Fruit fly (Drosophila melanogaster) whole organism, wandering third instar larva: Measurements from ENCODE around the gene RhoGEF3.

Source experiments
- Abd-B ChIP-seq: fragments of >200 bp; optimal IDR thresholded peaks from 2 replicates; lab custom pipeline; 2017; ENCODE audit warnings: missing biosample characterization, missing genetic modification characterization
- CG32264 ChIP-seq: fragments of 200-800 bp; sonication (Bioruptor generic); optimal IDR thresholded peaks from 2 replicates; lab custom pipeline; 2016; ENCODE audit warnings: missing biosample characterization, missing genetic modification characterization
- CG9705 ChIP-seq: fragments of 200-800 bp; sonication (Bioruptor generic); optimal IDR thresholded peaks from 2 replicates; lab custom pipeline; 2018; ENCODE audit warnings: missing biosample characterization, mild to moderate bottlenecking, missing genetic modification characterization
- CrebA ChIP-seq: fragments of 200-800 bp; sonication (Bioruptor generic); optimal IDR thresholded peaks from 2 replicates; lab custom pipeline; 2016; ENCODE audit warnings: missing biosample characterization, mild to moderate bottlenecking, missing genetic modification characterization, borderline replicate concordance
- Dfd ChIP-seq: fragments of >200 bp; optimal IDR thresholded peaks from 2 replicates; lab custom pipeline; 2017; ENCODE audit warnings: missing biosample characterization, missing genetic modification characterization
- Dif ChIP-seq: fragments of 200-275, 200-300 bp; sonication (Bioruptor generic); optimal IDR thresholded peaks from 2 replicates; lab custom pipeline; 2018; ENCODE audit warnings: missing biosample characterization, missing genetic modification characterization; ENCODE audit not compliant: partially characterized antibody
- GATAd ChIP-seq: sonication (Bioruptor generic); optimal IDR thresholded peaks from 2 replicates; lab custom pipeline; 2016; ENCODE audit warnings: missing biosample characterization, missing genetic modification characterization
- Hnf4 ChIP-seq: fragments of 200-800 bp; sonication (Bioruptor generic); optimal IDR thresholded peaks from 2 replicates; lab custom pipeline; 2016; ENCODE audit warnings: missing biosample characterization, mild to moderate bottlenecking, missing genetic modification characterization
- Hr78 ChIP-seq: fragments of >200 bp; optimal IDR thresholded peaks from 2 replicates; lab custom pipeline; 2017; ENCODE audit warnings: missing biosample characterization, missing genetic modification characterization
- Hr83 ChIP-seq: fragments of 200-300 bp; sonication (Bioruptor generic); optimal IDR thresholded peaks from 2 replicates; lab custom pipeline; 2016; ENCODE audit warnings: missing biosample characterization, mild to moderate bottlenecking, missing genetic modification characterization, moderate library complexity; ENCODE audit not compliant: poor library complexity, severe bottlenecking
- Jra ChIP-seq: sonication (Bioruptor generic); optimal IDR thresholded peaks from 2 replicates; lab custom pipeline; 2016; ENCODE audit warnings: missing biosample characterization, missing genetic modification characterization
- Mio ChIP-seq: sonication (Bioruptor generic); optimal IDR thresholded peaks from 2 replicates; lab custom pipeline; 2016; ENCODE audit warnings: missing biosample characterization, missing genetic modification characterization
- Myc ChIP-seq: fragments of >200 bp; optimal IDR thresholded peaks from 2 replicates; lab custom pipeline; 2017
- N ChIP-seq: fragments of >200 bp; optimal IDR thresholded peaks from 2 replicates; lab custom pipeline; 2018; ENCODE audit warnings: missing biosample characterization, missing external identifiers, missing genetic modification characterization
- OdsH ChIP-seq: fragments of 200-800 bp; sonication (Bioruptor generic); optimal IDR thresholded peaks from 2 replicates; lab custom pipeline; 2016; ENCODE audit warnings: missing biosample characterization, mild to moderate bottlenecking, missing genetic modification characterization
- Rel ChIP-seq, 2 experiments: fragments of 200-800 bp; sonication (Bioruptor generic) in 1 of 2; optimal IDR thresholded peaks; 2 replicates in 1 of 2; 3 replicates in 1 of 2; lab custom pipeline; 2016 to 2019; ENCODE audit warnings: mild to moderate bottlenecking in 2 of 2, missing biosample characterization in 2 of 2, missing genetic modification characterization in 2 of 2, moderate library complexity in 1 of 2
- Sp1 ChIP-seq: fragments of 200-800 bp; sonication (Bioruptor generic); optimal IDR thresholded peaks from 3 replicates; lab custom pipeline; 2019; ENCODE audit warnings: missing biosample characterization, mild to moderate bottlenecking, missing genetic modification characterization, moderate library complexity
- Vsx2 ChIP-seq: fragments of 200-300, 225-300 bp; sonication (Bioruptor generic); optimal IDR thresholded peaks from 2 replicates; lab custom pipeline; 2018; ENCODE audit warnings: missing biosample characterization, missing genetic modification characterization; ENCODE audit not compliant: partially characterized antibody
- br ChIP-seq: fragments of 200-800 bp; sonication (Bioruptor generic); optimal IDR thresholded peaks from 2 replicates; lab custom pipeline; 2016; ENCODE audit warnings: missing biosample characterization, missing genetic modification characterization
- dmrt93B ChIP-seq: fragments of 200-800 bp; sonication (Bioruptor generic); optimal IDR thresholded peaks from 2 replicates; lab custom pipeline; 2018; ENCODE audit warnings: missing biosample characterization, mild to moderate bottlenecking, missing genetic modification characterization
- dsf ChIP-seq: sonication (Bioruptor generic); optimal IDR thresholded peaks from 2 replicates; lab custom pipeline; 2016; ENCODE audit warnings: missing biosample characterization, missing genetic modification characterization, borderline replicate concordance
- ey ChIP-seq: fragments of 200-800 bp; sonication (Bioruptor generic); optimal IDR thresholded peaks from 2 replicates; lab custom pipeline; 2016; ENCODE audit warnings: missing biosample characterization, missing genetic modification characterization
- foxo ChIP-seq, 2 experiments: fragments of 200-800 bp; sonication (Bioruptor generic); optimal IDR thresholded peaks; 2 replicates in 1 of 2; 3 replicates in 1 of 2; lab custom pipeline; 2016 to 2017; ENCODE audit warnings: missing biosample characterization in 2 of 2, missing genetic modification characterization in 2 of 2
- fru ChIP-seq: fragments of 200-800 bp; sonication (Bioruptor generic); optimal IDR thresholded peaks from 3 replicates; lab custom pipeline; 2016; ENCODE audit warnings: missing biosample characterization, mild to moderate bottlenecking, missing genetic modification characterization
- h ChIP-seq: fragments of 200-800 bp; sonication (Bioruptor generic); optimal IDR thresholded peaks from 3 replicates; lab custom pipeline; 2016; ENCODE audit warnings: missing biosample characterization, mild to moderate bottlenecking, missing genetic modification characterization
- jim ChIP-seq: fragments of 175-275, 200-325 bp; sonication (Bioruptor generic); optimal IDR thresholded peaks from 2 replicates; lab custom pipeline; 2016; ENCODE audit warnings: missing biosample characterization, mild to moderate bottlenecking, missing genetic modification characterization
- lola ChIP-seq: fragments of >200 bp; optimal IDR thresholded peaks from 2 replicates; lab custom pipeline; 2017; ENCODE audit warnings: missing biosample characterization, missing genetic modification characterization
- pan ChIP-seq: fragments of >200 bp; optimal IDR thresholded peaks from 2 replicates; lab custom pipeline; 2017
- psq ChIP-seq: fragments of 200-800 bp; sonication (Bioruptor generic); optimal IDR thresholded peaks from 3 replicates; lab custom pipeline; 2017; ENCODE audit warnings: missing biosample characterization, mild to moderate bottlenecking, missing genetic modification characterization, moderate library complexity
- rgr ChIP-seq: fragments of 200-800 bp; sonication (Bioruptor generic); optimal IDR thresholded peaks from 3 replicates; lab custom pipeline; 2016; ENCODE audit warnings: missing biosample characterization, mild to moderate bottlenecking, missing genetic modification characterization
- sage ChIP-seq: fragments of 200-800 bp; sonication (Bioruptor generic); optimal IDR thresholded peaks from 2 replicates; lab custom pipeline; 2016; ENCODE audit warnings: missing biosample characterization, mild to moderate bottlenecking, missing genetic modification characterization
- sv ChIP-seq: fragments of 200-800 bp; sonication (Bioruptor generic); optimal IDR thresholded peaks from 3 replicates; lab custom pipeline; 2016; ENCODE audit warnings: missing biosample characterization, missing genetic modification characterization
- tai ChIP-seq: sonication (Bioruptor generic); optimal IDR thresholded peaks from 2 replicates; lab custom pipeline; 2016; ENCODE audit warnings: missing biosample characterization, missing genetic modification characterization
- usp ChIP-seq: fragments of >200 bp; optimal IDR thresholded peaks from 2 replicates; lab custom pipeline; 2017; ENCODE audit warnings: missing biosample characterization, missing genetic modification characterization
- woc ChIP-seq: sonication (Bioruptor generic); optimal IDR thresholded peaks from 2 replicates; lab custom pipeline; 2016; ENCODE audit warnings: missing biosample characterization, mild to moderate bottlenecking, missing genetic modification characterization

The RhoGEF3 gene

dm6 chr3L:273291-273690, 3.9 kb upstream of the RhoGEF3 start, which contains the start of gene CG32845:
TSS of gene CG32845 (minus strand) at chr3L:273391.
- no peak for TF ChIP-seq sv (GFP tag; lab: Kevin White, UChicago)
- TF ChIP-seq pan (lab: Kevin White, UChicago), result no peak
- no peak for TF ChIP-seq CG32264 (GFP tag; lab: Kevin White, UChicago)
- TF ChIP-seq woc, result no peak
- no peak for TF ChIP-seq Sp1 (GFP tag; lab: Kevin White, UChicago)
- no peak for TF ChIP-seq Vsx2
- TF ChIP-seq GATAd (GFP tag; lab: Kevin White, UChicago), result no peak
- TF ChIP-seq Hr83 (GFP tag; lab: Kevin White, UChicago), result no peak
- no peak for TF ChIP-seq rgr (GFP tag; lab: Kevin White, UChicago)
- no peak for TF ChIP-seq CG9705 (GFP tag; lab: Kevin White, UChicago)

DNA sequence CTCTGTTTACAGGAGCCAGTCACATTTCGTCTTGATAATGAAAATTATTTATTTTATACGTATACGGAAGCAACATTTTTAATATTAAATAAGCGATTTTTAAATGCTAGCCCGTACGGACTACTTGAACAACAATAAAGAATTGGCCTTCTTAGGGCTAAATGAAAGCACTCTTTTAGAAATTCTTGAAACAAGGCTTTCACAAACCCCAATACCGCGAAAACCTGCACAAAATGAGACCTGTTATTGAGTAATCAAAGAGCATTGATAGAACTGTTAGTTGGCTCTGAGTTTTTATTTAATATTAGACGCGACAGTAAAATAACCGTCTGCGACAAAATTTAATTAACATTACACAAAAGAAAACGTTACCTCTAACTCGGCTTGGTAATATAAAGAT, 2.4 kb upstream of the RhoGEF3 start, which contains the start of gene ttm2:
Gene ttm2 (plus strand): TSS at position 301 of the 400 bp plus-strand sequence.
- no peak for TF ChIP-seq Jra (GFP tag; lab: Kevin White, UChicago)
- TF ChIP-seq dmrt93B (GFP tag; lab: Kevin White, UChicago), result no peak
- TF ChIP-seq foxo (GFP tag; optimal IDR thresholded peaks at IDR 0.05; lab: Kevin White, UChicago), result no peak
- TF ChIP-seq Rel (GFP tag; optimal IDR thresholded peaks at IDR 0.05; lab: Kevin White, UChicago), result no peak
- no peak for TF ChIP-seq Rel (tag; optimal IDR thresholded peaks at IDR 0.05; lab: Kevin White, UChicago)
- no peak for TF ChIP-seq woc
- no peak for TF ChIP-seq Hr78
- TF ChIP-seq ey (GFP tag; lab: Kevin White, UChicago), result no peak
- no peak for TF ChIP-seq fru (GFP tag; lab: Kevin White, UChicago)
- TF ChIP-seq, all 38 proteins: peak for 0

- no peak for TF ChIP-seq Hr83 (GFP tag; lab: Kevin White, UChicago)
- peak; percentile 90 for TF ChIP-seq psq (GFP tag; lab: Kevin White, UChicago)
- TF ChIP-seq Dif, result peak; percentile 16
- TF ChIP-seq foxo (GFP tag; optimal IDR thresholded peaks at IDR 0.05; lab: Kevin White, UChicago), result no peak
Measured at dm6 chr3L:282276-282675, 5.0 kb downstream of the RhoGEF3 start.

DNA sequence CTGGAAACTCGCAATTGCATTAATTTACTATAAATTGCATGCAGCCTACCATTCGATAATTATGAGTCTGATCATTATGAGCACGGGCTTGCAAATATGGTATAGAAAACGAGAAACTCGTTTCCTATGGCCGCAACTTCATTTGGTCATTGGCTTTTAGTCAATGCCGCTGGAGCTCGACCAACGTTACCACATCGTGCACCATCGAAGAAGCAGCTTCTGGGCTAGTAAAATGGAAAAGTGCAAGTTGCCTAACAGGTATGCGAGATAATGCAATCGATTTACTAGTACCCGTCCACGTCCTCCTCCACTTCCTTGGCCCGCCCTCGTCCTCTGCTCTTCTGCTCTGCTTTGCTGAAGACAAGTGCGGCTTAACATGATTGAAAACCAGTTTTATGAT, 7.0 kb downstream of the RhoGEF3 start:
- TF ChIP-seq N (GFP tag; lab: Kevin White, UChicago) (no peak), sage (GFP tag; lab: Kevin White, UChicago) (no peak), Sp1 (GFP tag; lab: Kevin White, UChicago) (no peak), Rel (GFP tag; optimal IDR thresholded peaks at IDR 0.05; lab: Kevin White, UChicago) (no peak), Rel (tag; optimal IDR thresholded peaks at IDR 0.05; lab: Kevin White, UChicago) (no peak), h (no peak), Dif (no peak), usp (GFP tag; lab: Kevin White, UChicago) (no peak), Mio (GFP tag; lab: Kevin White, UChicago) (no peak), Hr78 (no peak), Abd-B (GFP tag; lab: Kevin White, UChicago) (no peak), dsf (GFP tag; lab: Kevin White, UChicago) (no peak), lola (GFP tag; lab: Kevin White, UChicago) (no peak), CG9705 (GFP tag; lab: Kevin White, UChicago) (no peak), pan (lab: Kevin White, UChicago) (no peak)

- no peak for TF ChIP-seq ey (GFP tag; lab: Kevin White, UChicago)
- no peak for TF ChIP-seq fru (GFP tag; lab: Kevin White, UChicago)
- no peak for TF ChIP-seq psq (GFP tag; lab: Kevin White, UChicago)
- no peak for TF ChIP-seq sv (GFP tag; lab: Kevin White, UChicago)
- TF ChIP-seq Myc, result peak; percentile 72
- TF ChIP-seq Hr78, result peak; percentile 10
- TF ChIP-seq GATAd (GFP tag; lab: Kevin White, UChicago), result no peak
- no peak for TF ChIP-seq Abd-B (GFP tag; lab: Kevin White, UChicago)
- TF ChIP-seq Hnf4 (GFP tag; lab: Kevin White, UChicago), result no peak
- no peak for TF ChIP-seq Sp1 (GFP tag; lab: Kevin White, UChicago)
- no peak for TF ChIP-seq tai (GFP tag; lab: Kevin White, UChicago)
- no peak for TF ChIP-seq CrebA (GFP tag; lab: Kevin White, UChicago)
- TF ChIP-seq jim, result no peak
- no peak for TF ChIP-seq dmrt93B (GFP tag; lab: Kevin White, UChicago)
- TF ChIP-seq Dfd (GFP tag; lab: Kevin White, UChicago), result no peak
- no peak for TF ChIP-seq woc
- TF ChIP-seq N (GFP tag; lab: Kevin White, UChicago), result peak; percentile 72
- TF ChIP-seq dsf (GFP tag; lab: Kevin White, UChicago), result no peak
- TF ChIP-seq lola (GFP tag; lab: Kevin White, UChicago), result no peak
- peak; percentile 15 for TF ChIP-seq Dif
- no peak for TF ChIP-seq usp (GFP tag; lab: Kevin White, UChicago)
- no peak for TF ChIP-seq Hr83 (GFP tag; lab: Kevin White, UChicago)
- TF ChIP-seq h, result no peak
- TF ChIP-seq CG32264 (GFP tag; lab: Kevin White, UChicago), result no peak
- no peak for TF ChIP-seq pan (lab: Kevin White, UChicago)
- no peak for TF ChIP-seq Mio (GFP tag; lab: Kevin White, UChicago)
- TF ChIP-seq br (GFP tag; lab: Kevin White, UChicago), result no peak
- TF ChIP-seq CG9705 (GFP tag; lab: Kevin White, UChicago), result no peak
- no peak for TF ChIP-seq rgr (GFP tag; lab: Kevin White, UChicago)
- TF ChIP-seq foxo (GFP tag; optimal IDR thresholded peaks at IDR 0.05; lab: Kevin White, UChicago), result no peak
- TF ChIP-seq OdsH (GFP tag; lab: Kevin White, UChicago), result no peak
- no peak for TF ChIP-seq Rel (GFP tag; optimal IDR thresholded peaks at IDR 0.05; lab: Kevin White, UChicago)
- TF ChIP-seq Rel (tag; optimal IDR thresholded peaks at IDR 0.05; lab: Kevin White, UChicago), result no peak
- peak; percentile 53 for TF ChIP-seq Vsx2
- TF ChIP-seq sage (GFP tag; lab: Kevin White, UChicago), result no peak
- TF ChIP-seq Jra (GFP tag; lab: Kevin White, UChicago), result no peak
Measured at dm6 chr3L:291583-292145, 14.4 kb downstream of the RhoGEF3 start.
